Worm (Caenorhabditis elegans): ENCODE measurements around the gene T05A7.13.

ce11 chrII:4696055-4696454 lies 34.9 kb upstream of the T05A7.13 start:
- no peak for TF ChIP-seq sdz-38 (tag; optimal IDR thresholded peaks at IDR 0.05)
- no peak for TF ChIP-seq bed-1 (GFP tag; IDR thresholded peaks at IDR 0.05)
- no peak for TF ChIP-seq ztf-18 (tag; optimal IDR thresholded peaks at IDR 0.05)
